Worm (Caenorhabditis elegans) whole organism, young adult: Measurements from ENCODE around the gene W01D2.3.

Experiments used
- C06A6.2 ChIP-seq: fragments of 200-800 bp; sonication (Bioruptor generic); conservative IDR thresholded peaks from 2 replicates; pipeline ENCODE4 v1.3.6; 2022; ENCODE audit warnings: missing genetic modification characterization, missing compliant biosample characterization
- D2030.7 ChIP-seq: fragments of 200-800 bp; sonication (Bioruptor generic); IDR thresholded peaks from 2 replicates; pipeline ENCODE4 v1.3.6; 2022; ENCODE audit warnings: missing genetic modification reagents, missing genetic modification characterization, missing compliant biosample characterization
- F10E7.11 ChIP-seq: sonication (generic microtip); optimal IDR thresholded peaks from 2 replicates; lab custom pipeline; 2017; ENCODE audit warnings: mild to moderate bottlenecking, missing genetic modification characterization, moderate library complexity, missing compliant biosample characterization
- F22D6.2 ChIP-seq: sonication (generic microtip); optimal IDR thresholded peaks from 2 replicates; lab custom pipeline; 2016; ENCODE audit warnings: mild to moderate bottlenecking, missing genetic modification characterization, missing compliant biosample characterization
- F39B2.1 ChIP-seq: fragments of 200-800 bp; sonication (Bioruptor generic); IDR thresholded peaks from 2 replicates; pipeline ENCODE4 v1.3.6; 2022; ENCODE audit warnings: missing genetic modification reagents, missing genetic modification characterization, missing compliant biosample characterization
- F49E8.2 ChIP-seq: sonication (generic microtip); optimal IDR thresholded peaks from 3 replicates; lab custom pipeline; 2017; ENCODE audit warnings: missing genetic modification characterization, mild to moderate bottlenecking, missing compliant biosample characterization, antibody characterized with exemption, moderate library complexity; ENCODE audit not compliant: insufficient read depth
- F52B5.7 ChIP-seq: sonication (generic microtip); optimal IDR thresholded peaks from 2 replicates; lab custom pipeline; 2016; ENCODE audit warnings: mild to moderate bottlenecking, missing genetic modification characterization, missing compliant biosample characterization
- F55B11.4 ChIP-seq: sonication (generic microtip); optimal IDR thresholded peaks from 2 replicates; lab custom pipeline; 2016; ENCODE audit warnings: missing compliant biosample characterization, missing genetic modification characterization, borderline replicate concordance; ENCODE audit not compliant: insufficient read depth
- F57A8.1 ChIP-seq: fragments of 200-800 bp; sonication (Bioruptor generic); optimal IDR thresholded peaks from 2 replicates; lab custom pipeline; 2018; ENCODE audit warnings: mild to moderate bottlenecking, missing genetic modification characterization, moderate library complexity, missing compliant biosample characterization
- Y53G8AR.9 ChIP-seq: fragments of 200-800 bp; sonication (Bioruptor generic); conservative IDR thresholded peaks from 2 replicates; pipeline ENCODE4 v1.3.6; 2022; ENCODE audit warnings: missing genetic modification reagents, missing genetic modification characterization, missing compliant biosample characterization
- Y56A3A.18 ChIP-seq: fragments of 200-800 bp; sonication (Bioruptor generic); IDR thresholded peaks from 2 replicates; pipeline ENCODE4 v1.3.6; 2022; ENCODE audit warnings: missing genetic modification reagents, missing genetic modification characterization, missing compliant biosample characterization
- Y67H2A.10 ChIP-seq: fragments of 200-800 bp; sonication (Bioruptor generic); conservative IDR thresholded peaks from 2 replicates; pipeline ENCODE4 v1.3.6; 2022; ENCODE audit warnings: missing genetic modification reagents, missing genetic modification characterization, missing compliant biosample characterization
- Y95B8A.8 ChIP-seq: fragments of 200-800 bp; sonication (Bioruptor generic); IDR thresholded peaks from 2 replicates; pipeline ENCODE4 v1.3.6; 2022; ENCODE audit warnings: missing genetic modification reagents, missing genetic modification characterization, missing compliant biosample characterization
- ZK185.1 ChIP-seq: sonication (generic microtip); optimal IDR thresholded peaks from 2 replicates; lab custom pipeline; 2016; ENCODE audit warnings: mild to moderate bottlenecking, missing genetic modification characterization, missing compliant biosample characterization; ENCODE audit not compliant: poor library complexity, severe bottlenecking
- akir-1 ChIP-seq: fragments of 200-800 bp; sonication (Bioruptor generic); optimal IDR thresholded peaks from 2 replicates; lab custom pipeline; 2018; ENCODE audit warnings: mild to moderate bottlenecking, missing genetic modification characterization, moderate library complexity, missing compliant biosample characterization
- athp-1 ChIP-seq: sonication (generic microtip); optimal IDR thresholded peaks from 2 replicates; lab custom pipeline; 2017; ENCODE audit warnings: mild to moderate bottlenecking, missing genetic modification characterization, missing compliant biosample characterization
- attf-3 ChIP-seq: fragments of 200-800 bp; sonication (Bioruptor generic); conservative IDR thresholded peaks from 2 replicates; pipeline ENCODE4 v1.3.6; 2022; ENCODE audit warnings: missing genetic modification reagents, missing genetic modification characterization, missing compliant biosample characterization
- attf-5 ChIP-seq: fragments of 200-800 bp; sonication (Bioruptor generic); optimal IDR thresholded peaks from 2 replicates; lab custom pipeline; 2018; ENCODE audit warnings: mild to moderate bottlenecking, missing genetic modification characterization, missing compliant biosample characterization
- attf-6 ChIP-seq: fragments of 200-800 bp; sonication (Bioruptor generic); IDR thresholded peaks from 2 replicates; pipeline ENCODE4 v1.3.6; 2022; ENCODE audit warnings: missing genetic modification reagents, missing genetic modification characterization, missing compliant biosample characterization
- ccch-3 ChIP-seq: fragments of 200-800 bp; sonication (Bioruptor generic); optimal IDR thresholded peaks from 2 replicates; lab custom pipeline; 2018; ENCODE audit warnings: mild to moderate bottlenecking, missing genetic modification characterization, missing compliant biosample characterization
- cebp-1 ChIP-seq, 2 experiments: fragments of 200-800 bp in 1 of 2; sonication (Bioruptor generic) in 1 of 2; sonication (generic microtip) in 1 of 2; IDR thresholded peaks in 1 of 2; optimal IDR thresholded peaks in 1 of 2; 2 replicates each; pipeline versions ENCODE4 v1.3.6 to Lab custom; 2017 to 2022; ENCODE audit warnings: missing compliant biosample characterization in 2 of 2, missing genetic modification characterization in 2 of 2, mild to moderate bottlenecking in 1 of 2, missing genetic modification reagents in 1 of 2, moderate library complexity in 1 of 2
- ceh-100 ChIP-seq: fragments of 200-800 bp; sonication (Bioruptor generic); IDR thresholded peaks from 2 replicates; pipeline ENCODE4 v1.3.6; 2022; ENCODE audit warnings: missing genetic modification reagents, missing genetic modification characterization, missing compliant biosample characterization
- ceh-27 ChIP-seq: fragments of 200-800 bp; sonication (Bioruptor generic); optimal IDR thresholded peaks from 2 replicates; lab custom pipeline; 2018; ENCODE audit warnings: mild to moderate bottlenecking, missing genetic modification characterization, moderate library complexity, missing compliant biosample characterization
- ceh-58 ChIP-seq: fragments of 200-800 bp; sonication (Bioruptor generic); IDR thresholded peaks from 2 replicates; pipeline ENCODE4 v1.3.6; 2022; ENCODE audit warnings: missing genetic modification characterization, missing compliant biosample characterization
- die-1 ChIP-seq: sonication (generic microtip); optimal IDR thresholded peaks from 2 replicates; lab custom pipeline; 2016; ENCODE audit warnings: missing genotype, mild to moderate bottlenecking, missing genetic modification characterization, missing compliant biosample characterization
- dox-1 ChIP-seq: fragments of 200-800 bp; sonication (Bioruptor generic); IDR thresholded peaks from 2 replicates; pipeline ENCODE4 v1.3.6; 2022; ENCODE audit warnings: missing genetic modification reagents, missing genetic modification characterization, missing compliant biosample characterization
- dpff-1 ChIP-seq: sonication (generic microtip); optimal IDR thresholded peaks from 2 replicates; lab custom pipeline; 2017; ENCODE audit warnings: mild to moderate bottlenecking, missing genetic modification characterization, missing compliant biosample characterization
- efl-1 ChIP-seq: fragments of 150-350 bp; optimal IDR thresholded peaks from 2 replicates; lab custom pipeline; 2014; ENCODE audit warnings: missing biosample characterization, missing genetic modification reagents, missing genetic modification characterization
- egl-44 ChIP-seq: fragments of 200-800 bp; sonication (Bioruptor generic); IDR thresholded peaks from 2 replicates; pipeline ENCODE4 v1.3.6; 2022; ENCODE audit warnings: missing genetic modification reagents, missing genetic modification characterization, missing compliant biosample characterization
- ekl-4 ChIP-seq: fragments of 200-800 bp; sonication (Bioruptor generic); IDR thresholded peaks from 2 replicates; pipeline ENCODE4 v1.3.6; 2022; ENCODE audit warnings: missing genetic modification reagents, missing genetic modification characterization, missing compliant biosample characterization
- hlh-12 ChIP-seq: sonication (generic microtip); optimal IDR thresholded peaks from 2 replicates; lab custom pipeline; 2016; ENCODE audit warnings: missing genetic modification characterization, missing compliant biosample characterization
- hmg-1.2 ChIP-seq: fragments of 200-800 bp; sonication (Bioruptor generic); IDR thresholded peaks from 2 replicates; pipeline ENCODE4 v1.3.6; 2022; ENCODE audit warnings: missing genetic modification reagents, missing genetic modification characterization, missing compliant biosample characterization
- hsf-1 ChIP-seq: fragments of 200-800 bp; sonication (Bioruptor generic); IDR thresholded peaks from 2 replicates; pipeline ENCODE4 v1.3.6; 2022; ENCODE audit warnings: missing genetic modification reagents, missing genetic modification characterization, missing compliant biosample characterization
- lag-1 ChIP-seq: fragments of 200-800 bp; sonication (Bioruptor generic); IDR thresholded peaks from 2 replicates; pipeline ENCODE4 v1.3.6; 2022; ENCODE audit warnings: missing genetic modification reagents, missing genetic modification characterization, missing compliant biosample characterization
- lir-1 ChIP-seq: fragments of 200-800 bp; sonication (Bioruptor generic); conservative IDR thresholded peaks from 2 replicates; pipeline ENCODE4 v1.3.6; 2022; ENCODE audit warnings: missing genetic modification reagents, missing genetic modification characterization, missing compliant biosample characterization
- lsy-27 ChIP-seq: sonication (generic microtip); optimal IDR thresholded peaks from 2 replicates; lab custom pipeline; 2017; ENCODE audit warnings: missing genetic modification characterization, mild to moderate bottlenecking, missing compliant biosample characterization, antibody characterized with exemption, missing genotype, borderline replicate concordance; ENCODE audit not compliant: insufficient read depth
- madf-6 ChIP-seq: fragments of 200-800 bp; sonication (Bioruptor generic); IDR thresholded peaks from 2 replicates; pipeline ENCODE4 v1.3.6; 2022; ENCODE audit warnings: missing genetic modification reagents, missing genetic modification characterization, missing compliant biosample characterization
- mel-28 ChIP-seq: sonication (generic microtip); optimal IDR thresholded peaks from 2 replicates; lab custom pipeline; 2016; ENCODE audit warnings: borderline replicate concordance, mild to moderate bottlenecking, missing genetic modification characterization, missing compliant biosample characterization
- nfya-2 ChIP-seq: fragments of 200-800 bp; sonication (Bioruptor generic); IDR thresholded peaks from 2 replicates; pipeline ENCODE4 v1.3.6; 2022; ENCODE audit warnings: missing genetic modification reagents, missing genetic modification characterization, missing compliant biosample characterization
- nhr-80 ChIP-seq: sonication (generic microtip); optimal IDR thresholded peaks from 2 replicates; lab custom pipeline; 2016; ENCODE audit warnings: missing genetic modification characterization, missing compliant biosample characterization
- rcor-1 ChIP-seq: fragments of 200-800 bp; sonication (Bioruptor generic); IDR thresholded peaks from 2 replicates; pipeline ENCODE4 v1.3.6; 2022; ENCODE audit warnings: missing genetic modification reagents, missing genetic modification characterization, missing compliant biosample characterization
- rec-8 ChIP-seq, 2 experiments: sonication (generic microtip); optimal IDR thresholded peaks; 2 replicates each; lab custom pipeline; 2016; ENCODE audit warnings: mild to moderate bottlenecking in 2 of 2, missing genetic modification characterization in 2 of 2, missing genetic modification reagents in 2 of 2, missing genotype in 2 of 2, missing biosample characterization in 1 of 2, missing compliant biosample characterization in 1 of 2, moderate library complexity in 1 of 2
- sdz-38 ChIP-seq: sonication (generic microtip); optimal IDR thresholded peaks from 2 replicates; lab custom pipeline; 2016; ENCODE audit warnings: missing genotype, missing genetic modification characterization, missing compliant biosample characterization
- somi-1 ChIP-seq: fragments of 200-800 bp; sonication (Bioruptor generic); optimal IDR thresholded peaks from 2 replicates; lab custom pipeline; 2018; ENCODE audit warnings: mild to moderate bottlenecking, missing genetic modification characterization, missing compliant biosample characterization
- xnd-1 ChIP-seq: sonication (generic microtip); optimal IDR thresholded peaks from 2 replicates; lab custom pipeline; 2016; ENCODE audit warnings: missing genotype, missing genetic modification reagents, missing genetic modification characterization, missing compliant biosample characterization
- ztf-18 ChIP-seq: sonication (generic microtip); optimal IDR thresholded peaks from 2 replicates; lab custom pipeline; 2016; ENCODE audit warnings: missing genotype, mild to moderate bottlenecking, missing genetic modification characterization, missing compliant biosample characterization
- ztf-22 ChIP-seq: fragments of 200-800 bp; sonication (Bioruptor generic); optimal IDR thresholded peaks from 2 replicates; lab custom pipeline; 2018; ENCODE audit warnings: mild to moderate bottlenecking, missing genetic modification characterization, moderate library complexity, missing compliant biosample characterization
- ztf-25 ChIP-seq: fragments of 200-800 bp; sonication (Bioruptor generic); IDR thresholded peaks from 2 replicates; pipeline ENCODE4 v1.3.6; 2022; ENCODE audit warnings: missing genetic modification reagents, missing genetic modification characterization, missing compliant biosample characterization

Gene W01D2.3

ce11 chrII:14822419-14822818, 18.3 kb upstream of the W01D2.3 start (continued):
- no peak for TF ChIP-seq ztf-18 (tag; lab: Kevin White, UChicago)
- TF ChIP-seq die-1 (tag; lab: Kevin White, UChicago) = no peak
- TF ChIP-seq somi-1 (GFP tag; lab: Kevin White, UChicago) = no peak
- no peak for TF ChIP-seq hsf-1
- no peak for TF ChIP-seq F22D6.2 (tag; lab: Kevin White, UChicago)
- no peak for TF ChIP-seq F10E7.11 (tag; lab: Kevin White, UChicago)
- 0 out of 2 replicates have a peak, but pooled peaks have one; percentile 33 for TF ChIP-seq Y56A3A.18 (GFP tag; lab: Robert Waterston, UW)
- no peak for TF ChIP-seq efl-1 (GFP tag; lab: Kevin White, UChicago)
- TF ChIP-seq nhr-80 (tag; lab: Kevin White, UChicago) = peak; percentile 92
- no peak for TF ChIP-seq attf-3
- no peak for TF ChIP-seq egl-44 (GFP tag; lab: Robert Waterston, UW)
- no peak for TF ChIP-seq nfya-2 (GFP tag; lab: Robert Waterston, UW)
- TF ChIP-seq F57A8.1 = no peak
- TF ChIP-seq ztf-22 = peak; percentile 14
- TF ChIP-seq lir-1 (GFP tag; lab: Robert Waterston, UW) = no peak
- no peak for TF ChIP-seq F52B5.7
- no peak for TF ChIP-seq cebp-1 (GFP tag; IDR thresholded peaks at IDR 0.05; lab: Robert Waterston, UW)
- peak; percentile 61 for TF ChIP-seq cebp-1 (tag; optimal IDR thresholded peaks at IDR 0.05; lab: Kevin White, UChicago)
- TF ChIP-seq dpff-1 (tag; lab: Kevin White, UChicago) = no peak
- TF ChIP-seq rec-8 (tag; optimal IDR thresholded peaks at IDR 0.05; lab: Kevin White, UChicago) = no peak
- no peak for TF ChIP-seq C06A6.2 (GFP tag; lab: Robert Waterston, UW)
- peak; percentile 96 for TF ChIP-seq hmg-1.2
- no peak for TF ChIP-seq athp-1 (tag; lab: Kevin White, UChicago)
- no peak for TF ChIP-seq ceh-100 (GFP tag; lab: Robert Waterston, UW)
- no peak for TF ChIP-seq F39B2.1 (GFP tag; lab: Robert Waterston, UW)
- no peak for TF ChIP-seq Y95B8A.8 (GFP tag; lab: Robert Waterston, UW)
- TF ChIP-seq ccch-3 (GFP tag; lab: Kevin White, UChicago) = no peak
- no peak for TF ChIP-seq ceh-58 (GFP tag; lab: Robert Waterston, UW)
- TF ChIP-seq dox-1 (GFP tag; lab: Robert Waterston, UW) = peak; percentile 71
- no peak for TF ChIP-seq lag-1 (GFP tag; lab: Robert Waterston, UW)
- TF ChIP-seq ztf-25 (GFP tag; lab: Robert Waterston, UW) = no peak
- TF ChIP-seq F49E8.2 = no peak
- no peak for TF ChIP-seq xnd-1 (tag; lab: Kevin White, UChicago)
- no peak for TF ChIP-seq ZK185.1 (tag; lab: Kevin White, UChicago)
- no peak for TF ChIP-seq sdz-38 (tag; lab: Kevin White, UChicago)
- no peak for TF ChIP-seq D2030.7 (GFP tag; lab: Robert Waterston, UW)
- TF ChIP-seq rcor-1 (GFP tag; lab: Robert Waterston, UW) = peak; percentile 45
- TF ChIP-seq ceh-27 (GFP tag; lab: Kevin White, UChicago) = peak; percentile 57
- TF ChIP-seq attf-5 (GFP tag; lab: Kevin White, UChicago) = peak; percentile 57
- TF ChIP-seq attf-6 (GFP tag; lab: Robert Waterston, UW) = no peak
- TF ChIP-seq madf-6 (GFP tag; lab: Robert Waterston, UW) = no peak
- no peak for TF ChIP-seq mel-28
- TF ChIP-seq ekl-4 (GFP tag; lab: Robert Waterston, UW) = no peak
- no peak for TF ChIP-seq akir-1 (GFP tag; lab: Kevin White, UChicago)
- no peak for TF ChIP-seq hlh-12
- TF ChIP-seq lsy-27 = no peak
- no peak for TF ChIP-seq Y53G8AR.9 (GFP tag; lab: Robert Waterston, UW)
- no peak for TF ChIP-seq F55B11.4 (tag; lab: Kevin White, UChicago)
- no peak for TF ChIP-seq Y67H2A.10 (GFP tag; lab: Robert Waterston, UW)
